Fruit fly (Drosophila melanogaster): ENCODE results near the gene Top2.
A peak's percentile ranks its signal among the peaks of the same experiment; 100 is the strongest.

Gene Top2

DNA sequence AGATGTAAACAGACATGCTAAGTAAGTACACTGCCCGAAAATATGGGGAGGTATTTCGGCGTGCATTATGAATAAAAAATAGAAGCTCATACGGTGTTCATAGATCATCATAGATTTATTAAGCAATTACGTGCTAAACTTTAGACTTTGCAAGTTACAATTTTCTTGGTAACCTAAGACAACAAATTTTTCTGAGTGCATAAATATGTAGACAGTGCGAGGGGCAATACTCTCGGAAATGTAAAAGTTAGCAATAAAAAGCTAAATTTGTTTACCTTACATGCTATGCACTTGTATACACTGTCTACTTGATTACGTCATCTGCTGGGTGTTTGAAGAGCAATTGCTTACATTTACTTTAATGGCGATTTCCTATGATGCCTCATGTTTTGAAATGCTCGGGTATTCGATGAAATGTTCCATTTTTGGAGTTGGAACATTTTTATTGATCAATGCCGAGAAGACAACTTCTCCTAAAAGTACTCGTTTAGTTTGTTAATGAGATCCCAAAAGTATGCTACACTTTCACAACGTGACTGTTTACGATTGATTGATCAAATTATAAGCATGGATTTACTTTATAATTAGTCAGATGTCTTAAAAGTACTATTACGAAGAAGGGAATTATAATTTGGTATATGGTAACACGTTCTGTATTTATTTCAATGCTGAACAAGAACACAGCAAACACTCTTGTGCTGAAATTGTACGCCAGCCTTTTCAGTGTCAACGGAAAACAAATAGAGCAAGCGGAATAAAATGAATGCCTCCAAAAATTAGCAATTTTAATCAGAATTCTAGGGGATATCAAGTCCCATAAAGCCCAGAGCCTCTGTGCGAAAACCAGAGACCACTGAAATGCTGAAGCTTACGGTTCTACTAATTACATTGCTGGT, 36.4 kb downstream of the Top2 start, which contains the start of gene Lectin-galC1 (continued):
- no peak for TF ChIP-seq HLHmδ (GFP tag; optimal IDR thresholded peaks at IDR 0.05)
- TF ChIP-seq CG12769 (tag; optimal IDR thresholded peaks at IDR 0.05) = peak; percentile 73
- TF ChIP-seq HLH3B (GFP tag; IDR thresholded peaks at IDR 0.05) = peak; percentile 80
- TF ChIP-seq en (GFP tag; optimal IDR thresholded peaks at IDR 0.05) = peak; percentile 87
- peak; percentile 90 for TF ChIP-seq CG5245 (GFP tag; optimal IDR thresholded peaks at IDR 0.05)
- no peak for TF ChIP-seq CG6175 (GFP tag; IDR thresholded peaks at IDR 0.05)
- TF ChIP-seq NfI (GFP tag; optimal IDR thresholded peaks at IDR 0.05) = peak; percentile 79
- TF ChIP-seq ind (GFP tag; optimal IDR thresholded peaks at IDR 0.05) = peak; percentile 86
- peak; percentile 76 for TF ChIP-seq fd3F (GFP tag; optimal IDR thresholded peaks at IDR 0.05)
- no peak for TF ChIP-seq vnd (GFP tag; IDR thresholded peaks at IDR 0.05; ENCODE audit: partially characterized antibody)
- no peak for TF ChIP-seq lbe (GFP tag; optimal IDR thresholded peaks at IDR 0.05)
- TF ChIP-seq kni (GFP tag; optimal IDR thresholded peaks at IDR 0.05) = peak; percentile 29
- TF ChIP-seq caup (GFP tag; optimal IDR thresholded peaks at IDR 0.05; ENCODE audit: severe bottlenecking) = peak; percentile 76
- TF ChIP-seq repo (GFP tag; optimal IDR thresholded peaks at IDR 0.05) = peak; percentile 81
- peak; percentile 65; the same call in 1 of the 2 replicates for TF ChIP-seq dan (GFP tag; IDR thresholded peaks at IDR 0.05)
- TF ChIP-seq ERR (GFP tag; optimal IDR thresholded peaks at IDR 0.05) = peak; percentile 61
- peak; percentile 88 for TF ChIP-seq stc (GFP tag; IDR thresholded peaks at IDR 0.05)
- TF ChIP-seq seq (GFP tag; IDR thresholded peaks at IDR 0.05) = peak; percentile 88
- peak; percentile 63; the same call in 1 of the 2 replicates for TF ChIP-seq aop (GFP tag; IDR thresholded peaks at IDR 0.05)
- peak; percentile 82 to 92 for TF ChIP-seq dpn (GFP tag; optimal IDR thresholded peaks at IDR 0.05)
- no peak for TF ChIP-seq Dref (GFP tag; IDR thresholded peaks at IDR 0.05)
- peak; percentile 68 for TF ChIP-seq peb (GFP tag; IDR thresholded peaks at IDR 0.05)
- peak; percentile 95 for TF ChIP-seq ci (GFP tag; IDR thresholded peaks at IDR 0.05)
- peak; percentile 86 for TF ChIP-seq Drgx (GFP tag; IDR thresholded peaks at IDR 0.05)
- TF ChIP-seq bsh (GFP tag; optimal IDR thresholded peaks at IDR 0.05) = peak in 1 of 2 experiments; percentile 93
- TF ChIP-seq CG13424 (tag; optimal IDR thresholded peaks at IDR 0.05) = peak; percentile 89
- TF ChIP-seq trh (GFP tag; optimal IDR thresholded peaks at IDR 0.05) = peak; percentile 74
- TF ChIP-seq CG42726 (GFP tag; IDR thresholded peaks at IDR 0.05; ENCODE audit: partially characterized antibody) = no peak
- TF ChIP-seq sug (tag; optimal IDR thresholded peaks at IDR 0.05) = peak; percentile 60
- TF ChIP-seq grau (tag; optimal IDR thresholded peaks at IDR 0.05) = peak; percentile 85
- peak; percentile 72 for TF ChIP-seq crc (GFP tag; optimal IDR thresholded peaks at IDR 0.05)
- TF ChIP-seq E2f2 (GFP tag; IDR thresholded peaks at IDR 0.05) = peak; percentile 61
- peak; percentile 64 for TF ChIP-seq CG9437 (GFP tag; optimal IDR thresholded peaks at IDR 0.05)
- peak; percentile 83 for TF ChIP-seq run (tag; optimal IDR thresholded peaks at IDR 0.05)
- peak; percentile 56 for TF ChIP-seq Hand (GFP tag; optimal IDR thresholded peaks at IDR 0.05)
- TF ChIP-seq zfh2 (GFP tag; optimal IDR thresholded peaks at IDR 0.05) = peak; percentile 12
- TF ChIP-seq D (optimal IDR thresholded peaks at IDR 0.05) = no peak
- peak; percentile 87 for TF ChIP-seq D (GFP tag; optimal IDR thresholded peaks at IDR 0.05)
- peak; percentile 10 for TF ChIP-seq Deaf1 (tag; optimal IDR thresholded peaks at IDR 0.05)
- TF ChIP-seq Dbx (GFP tag; IDR thresholded peaks at IDR 0.05) = peak; percentile 66; the same call in 1 of the 3 replicates
- no peak for TF ChIP-seq gfzf (GFP tag; optimal IDR thresholded peaks at IDR 0.05)
- TF ChIP-seq jumu (GFP tag; optimal IDR thresholded peaks at IDR 0.05) = peak; percentile 88
- peak; percentile 14; the same call in 1 of the 2 replicates for TF ChIP-seq CG17612 (GFP tag; IDR thresholded peaks at IDR 0.05)
- TF ChIP-seq pnt (GFP tag; optimal IDR thresholded peaks at IDR 0.05) = peak; percentile 93
- TF ChIP-seq pum (GFP tag; optimal IDR thresholded peaks at IDR 0.05) = peak; percentile 88
- peak; percentile 70; the same call in 1 of the 2 replicates for TF ChIP-seq CG11247 (GFP tag; IDR thresholded peaks at IDR 0.05)
- TF ChIP-seq Xbp1 (GFP tag; optimal IDR thresholded peaks at IDR 0.05) = peak; percentile 91
- no peak for TF ChIP-seq sna (GFP tag; IDR thresholded peaks at IDR 0.05; ENCODE audit: partially characterized antibody)
- peak; percentile 90 for TF ChIP-seq CG10462 (GFP tag; optimal IDR thresholded peaks at IDR 0.05)

Data from whole organism, embryonic.